Worm (Caenorhabditis elegans): ENCODE measurements around the gene lido-5.

DNA sequence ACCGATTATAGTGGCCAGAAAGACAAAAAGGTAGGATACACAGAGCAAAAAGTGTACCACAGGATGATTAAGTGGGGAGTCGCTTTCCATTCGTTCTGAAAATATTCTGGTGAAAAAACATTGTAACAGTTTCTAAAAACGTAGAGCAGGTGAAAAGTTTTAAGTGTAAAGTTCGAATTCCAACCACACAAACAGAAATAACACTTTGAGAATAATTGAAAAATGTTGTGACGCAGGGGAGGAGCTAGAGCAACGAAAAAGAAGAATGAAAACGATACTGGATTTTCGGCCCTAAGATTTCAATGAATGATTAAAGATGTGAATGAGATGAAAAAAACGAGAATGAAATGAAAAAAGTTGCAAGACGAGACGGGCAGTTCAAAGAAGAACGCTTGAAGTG lies 47.4 kb upstream of the lido-5 start, which contains the start of gene npr-21:
- no peak for TF ChIP-seq lim-6 (tag; optimal IDR thresholded peaks at IDR 0.05)
- no peak for TF ChIP-seq elt-2 (tag; optimal IDR thresholded peaks at IDR 0.05)
- no peak for TF ChIP-seq tbx-7 (tag; optimal IDR thresholded peaks at IDR 0.05)
- no peak for TF ChIP-seq rnt-1 (tag; optimal IDR thresholded peaks at IDR 0.05)
- no peak for TF ChIP-seq npax-4 (tag; optimal IDR thresholded peaks at IDR 0.05)
- TF ChIP-seq C08G9.2 (tag; optimal IDR thresholded peaks at IDR 0.05), result no peak
- no peak for TF ChIP-seq nhr-11 (tag; optimal IDR thresholded peaks at IDR 0.05)
- TF ChIP-seq mec-3 (tag; optimal IDR thresholded peaks at IDR 0.05; ENCODE audit: borderline replicate concordance), result no peak
- no peak for TF ChIP-seq fax-1 (tag; optimal IDR thresholded peaks at IDR 0.05)
- no peak for TF ChIP-seq ceh-9 (tag; optimal IDR thresholded peaks at IDR 0.05)
- no peak for TF ChIP-seq syd-9 (tag; optimal IDR thresholded peaks at IDR 0.05)
- no peak for TF ChIP-seq nfya-1 (tag; optimal IDR thresholded peaks at IDR 0.05)

Data from whole organism, late embryonic.